Fruit fly (Drosophila melanogaster): ENCODE data around the gene ATPsynbetaL.

ATPsynbetaL gene

DNA sequence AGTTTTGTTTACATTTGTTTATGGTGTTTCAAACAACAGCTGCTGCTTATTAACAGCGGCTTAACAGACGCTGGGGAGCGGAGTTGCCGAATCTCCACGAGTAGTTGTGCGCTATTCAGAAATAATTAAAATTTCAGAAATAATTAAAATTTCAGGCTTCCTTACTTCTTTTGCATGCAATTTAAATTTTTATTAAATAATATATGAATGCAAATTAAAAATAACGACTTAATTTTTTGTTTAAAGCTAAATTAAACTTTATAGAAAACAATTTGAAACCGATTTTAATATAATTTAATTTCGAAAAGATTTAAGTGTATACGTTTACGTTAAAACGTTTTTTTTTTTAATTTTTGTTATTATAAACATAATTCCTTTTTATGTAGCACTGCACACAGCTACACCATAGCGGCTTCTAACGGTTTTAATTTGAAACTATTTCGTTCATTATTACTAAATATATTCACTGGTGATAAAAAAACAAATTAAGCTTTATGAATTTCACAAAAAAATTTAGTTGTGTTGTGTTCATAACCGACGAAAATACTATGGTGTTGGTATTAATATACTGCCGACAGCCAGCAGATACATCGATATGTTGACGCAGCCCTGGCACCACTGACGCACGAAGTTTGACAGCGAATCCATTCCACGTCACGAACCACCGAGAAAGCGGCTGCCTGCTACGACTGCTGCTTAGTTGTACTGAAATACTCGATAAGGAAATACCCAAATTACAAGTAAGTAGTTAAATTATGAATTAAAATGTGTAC, 31.5 kb downstream of the ATPsynbetaL start, which contains the start of gene SsRbeta (continued):
- no peak for TF ChIP-seq CG7745 (tag; optimal IDR thresholded peaks at IDR 0.05)
- TF ChIP-seq Dref (GFP tag; IDR thresholded peaks at IDR 0.05): peak; percentile 72
- peak; percentile 46 for TF ChIP-seq Rx (GFP tag; IDR thresholded peaks at IDR 0.05)
- peak; percentile 60 for TF ChIP-seq CHES-1-like (GFP tag; optimal IDR thresholded peaks at IDR 0.05)
- peak; percentile 43 for TF ChIP-seq CG6689 (GFP tag; IDR thresholded peaks at IDR 0.05)
- TF ChIP-seq al (GFP tag; IDR thresholded peaks at IDR 0.05): 0 out of 2 replicates have a peak, but pooled peaks have one; percentile 3
- peak; percentile 26 for TF ChIP-seq Fer2 (tag; optimal IDR thresholded peaks at IDR 0.05)
- TF ChIP-seq zfh1 (GFP tag; IDR thresholded peaks at IDR 0.05): peak; percentile 79
- no peak for TF ChIP-seq cwo (GFP tag; optimal IDR thresholded peaks at IDR 0.05)
- peak; percentile 13 for TF ChIP-seq dmrt99B (tag; optimal IDR thresholded peaks at IDR 0.05)
- TF ChIP-seq YL-1 (GFP tag; optimal IDR thresholded peaks at IDR 0.05): peak; percentile 90
- TF ChIP-seq HLH4C (GFP tag; IDR thresholded peaks at IDR 0.05; ENCODE audit: partially characterized antibody): peak; percentile 52; the same call in 2 of the 3 replicates
- TF ChIP-seq CG8765 (GFP tag; IDR thresholded peaks at IDR 0.05): no peak
- TF ChIP-seq CG12299 (tag; optimal IDR thresholded peaks at IDR 0.05): no peak
- TF ChIP-seq CG18262 (tag; optimal IDR thresholded peaks at IDR 0.05): peak; percentile 43
- peak; percentile 46 for TF ChIP-seq CoRest (tag; optimal IDR thresholded peaks at IDR 0.05)
- TF ChIP-seq CG12219 (GFP tag; optimal IDR thresholded peaks at IDR 0.05): no peak
- peak; percentile 79 for TF ChIP-seq CG13287 (GFP tag; IDR thresholded peaks at IDR 0.05; ENCODE audit: partially characterized antibody)
- peak; percentile 4 for TF ChIP-seq Hmr (GFP tag; optimal IDR thresholded peaks at IDR 0.05)
- no peak for TF ChIP-seq Nf-YC (tag; optimal IDR thresholded peaks at IDR 0.05)
- TF ChIP-seq CG10959 (GFP tag; IDR thresholded peaks at IDR 0.05): no peak
- peak; percentile 56 for TF ChIP-seq CG2116 (GFP tag; optimal IDR thresholded peaks at IDR 0.05)
- TF ChIP-seq lilli (GFP tag; optimal IDR thresholded peaks at IDR 0.05): no peak
- TF ChIP-seq Blimp-1 (GFP tag; optimal IDR thresholded peaks at IDR 0.05): peak; percentile 49
- no peak for TF ChIP-seq Hr78 (GFP tag; optimal IDR thresholded peaks at IDR 0.05)
- TF ChIP-seq ham (GFP tag; IDR thresholded peaks at IDR 0.05): no peak
- TF ChIP-seq Scr (GFP tag; IDR thresholded peaks at IDR 0.05; ENCODE audit: partially characterized antibody): peak; percentile 72
- peak; percentile 43 for TF ChIP-seq CG14441 (GFP tag; IDR thresholded peaks at IDR 0.05)
- peak; percentile 26 for TF ChIP-seq tin (GFP tag; optimal IDR thresholded peaks at IDR 0.05)
- no peak for TF ChIP-seq CG5245 (GFP tag; optimal IDR thresholded peaks at IDR 0.05)
- TF ChIP-seq hkb (optimal IDR thresholded peaks at IDR 0.05): no peak
- TF ChIP-seq hkb (GFP tag; IDR thresholded peaks at IDR 0.05): peak; percentile 30
- no peak for TF ChIP-seq CG18476 (GFP tag; optimal IDR thresholded peaks at IDR 0.05)
- TF ChIP-seq CG2199 (GFP tag; IDR thresholded peaks at IDR 0.05): 0 out of 3 replicates have a peak, but pooled peaks have one; percentile 17
- TF ChIP-seq lola (GFP tag; optimal IDR thresholded peaks at IDR 0.05): peak in 1 of 3 experiments; percentile 32
- TF ChIP-seq Hsf (GFP tag; optimal IDR thresholded peaks at IDR 0.05): no peak

DNA sequence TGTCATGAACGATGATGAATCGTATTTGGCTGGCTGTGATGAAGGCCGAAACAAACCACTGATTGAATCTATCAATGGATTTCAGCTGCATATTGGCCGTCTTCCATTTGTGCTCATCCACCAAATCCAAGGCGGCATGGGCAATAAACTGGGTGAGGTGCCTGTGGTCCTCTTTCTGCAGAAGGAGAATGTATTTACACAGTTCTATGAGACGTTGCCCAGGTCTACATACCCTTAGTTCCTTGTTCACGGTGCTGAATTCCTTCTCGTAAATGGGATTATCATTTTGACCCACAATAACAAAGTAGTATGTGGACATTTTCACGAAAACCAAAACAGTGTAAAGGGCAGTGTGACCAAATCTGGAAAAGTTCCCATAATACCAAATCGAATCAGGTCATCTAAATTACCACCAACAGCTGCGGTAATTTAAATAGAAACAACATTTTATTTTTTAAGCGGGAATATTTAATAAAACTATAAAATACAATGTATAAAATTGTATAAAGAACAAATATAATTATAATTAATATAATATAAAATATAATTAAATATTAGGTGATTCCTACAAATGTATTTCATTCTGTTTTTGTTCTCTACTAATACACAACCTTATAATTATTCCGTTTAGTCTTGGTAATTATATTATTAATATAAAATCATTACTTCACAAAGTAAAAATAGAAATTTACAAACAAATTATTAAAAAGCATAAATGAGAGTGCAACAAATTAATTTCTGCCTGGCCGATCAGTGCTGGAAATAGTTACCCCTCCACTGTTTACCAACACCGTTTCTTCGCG, 33.8 kb downstream of the ATPsynbetaL start, which contains the start of the genes Trs20 and elg1:
Gene Trs20 (minus strand): TSS at position 369 of the 803 bp plus-strand sequence.
Gene elg1 (plus strand): TSS at position 765 of the 803 bp plus-strand sequence.
- TF ChIP-seq Trl (optimal IDR thresholded peaks at IDR 0.05) (no peak), Trl (GFP tag; optimal IDR thresholded peaks at IDR 0.05) (no peak), CG1529 (GFP tag; optimal IDR thresholded peaks at IDR 0.05) (no peak), CG11723 (GFP tag; optimal IDR thresholded peaks at IDR 0.05) (no peak), CG14014 (GFP tag; IDR thresholded peaks at IDR 0.05) (no peak; the same call in 1 of the 2 replicates), Scr (GFP tag; IDR thresholded peaks at IDR 0.05; ENCODE audit: partially characterized antibody) (no peak), bbx (GFP tag; IDR thresholded peaks at IDR 0.05; ENCODE audit: partially characterized antibody) (0 out of 2 replicates have a peak, but pooled peaks have one; percentile 11), bcd (GFP tag; optimal IDR thresholded peaks at IDR 0.05) (peak; percentile 2), caup (GFP tag; optimal IDR thresholded peaks at IDR 0.05; ENCODE audit: severe bottlenecking) (peak; percentile 49), fd64A (GFP tag; optimal IDR thresholded peaks at IDR 0.05) (no peak), MESR4 (GFP tag; optimal IDR thresholded peaks at IDR 0.05) (peak; percentile 75), CG15011 (GFP tag; optimal IDR thresholded peaks at IDR 0.05) (no peak), HLH3B (GFP tag; IDR thresholded peaks at IDR 0.05) (peak; percentile 54; the same call in 1 of the 2 replicates)

Measured in whole organism, embryonic.